Worm (Caenorhabditis elegans) whole organism, L4/young adult: ENCODE measurements around the gene gpx-6.

ENCODE experiments used
- dao-5 ChIP-seq: sonication (generic microtip); optimal IDR thresholded peaks from 2 replicates; lab custom pipeline; 2016; ENCODE audit warnings: missing genotype, missing genetic modification characterization, moderate library complexity, missing compliant biosample characterization
- him-1 ChIP-seq: sonication (generic microtip); optimal IDR thresholded peaks from 2 replicates; lab custom pipeline; 2016; ENCODE audit warnings: missing genotype, missing genetic modification reagents, missing genetic modification characterization, missing compliant biosample characterization

DNA sequence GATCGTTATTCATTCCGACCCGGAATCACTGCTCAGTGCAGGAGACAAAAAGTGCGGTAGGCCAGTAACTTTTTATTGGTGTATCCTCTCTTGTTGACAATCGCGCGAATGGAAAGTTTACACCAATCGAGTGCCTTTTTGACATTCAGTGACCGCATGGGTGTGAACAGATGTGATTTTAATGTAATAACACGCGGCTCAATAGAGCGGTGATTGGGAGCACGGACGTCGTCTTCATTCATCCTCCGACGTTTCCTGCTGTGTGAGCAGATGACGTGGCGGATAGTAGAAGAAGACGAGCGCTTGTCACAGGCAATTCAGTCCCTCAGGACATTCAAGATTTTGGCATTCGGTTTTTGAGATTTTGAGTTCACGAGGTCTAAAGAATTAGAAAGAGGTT is 39.4 kb upstream of the gpx-6 start:
- no peak for TF ChIP-seq him-1
- TF ChIP-seq dao-5 (tag; lab: Kevin White, UChicago) = no peak
